Fruit fly (Drosophila melanogaster) whole organism, embryonic: ENCODE results near the gene CG10333.

Experiments
- Bdp1 ChIP-seq: fragments of 200-800 bp; sonication (Bioruptor generic); optimal IDR thresholded peaks from 3 replicates; lab custom pipeline; 2016; ENCODE audit warnings: missing biosample characterization, missing genetic modification characterization
- CG10267 ChIP-seq: fragments of 200-800 bp; sonication (Bioruptor generic); optimal IDR thresholded peaks from 2 replicates; lab custom pipeline; 2018; ENCODE audit warnings: missing biosample characterization, mild to moderate bottlenecking, missing genetic modification characterization, moderate library complexity
- CG10565 ChIP-seq: fragments of 200-800 bp; sonication (Bioruptor generic); optimal IDR thresholded peaks from 3 replicates; lab custom pipeline; 2016; ENCODE audit warnings: missing biosample characterization, mild to moderate bottlenecking, missing genetic modification characterization
- CG1233 ChIP-seq: fragments of 200-800 bp; sonication (Bioruptor generic); optimal IDR thresholded peaks from 4 replicates; lab custom pipeline; 2018; ENCODE audit warnings: missing biosample characterization, mild to moderate bottlenecking, missing genetic modification characterization
- CG13123 ChIP-seq: fragments of 200-800 bp; sonication (Bioruptor generic); optimal IDR thresholded peaks from 2 replicates; lab custom pipeline; 2016; ENCODE audit warnings: missing biosample characterization, missing genetic modification characterization
- CG13296 ChIP-seq: fragments of 200-800 bp; sonication (Bioruptor generic); optimal IDR thresholded peaks from 3 replicates; lab custom pipeline; 2018; ENCODE audit warnings: missing biosample characterization, mild to moderate bottlenecking, missing genetic modification characterization
- CG14014 ChIP-seq: fragments of 200-800 bp; sonication (Bioruptor generic); IDR thresholded peaks from 2 replicates; pipeline ENCODE4 v1.3.6; 2022; ENCODE audit warnings: missing biosample characterization, missing genetic modification characterization
- CG14441 ChIP-seq: fragments of 200-800 bp; sonication (Bioruptor generic); IDR thresholded peaks from 2 replicates; pipeline ENCODE4 v1.3.6; 2022; ENCODE audit warnings: missing biosample characterization, missing genetic modification characterization
- CG15479 ChIP-seq: fragments of 200-800 bp; sonication (Bioruptor generic); optimal IDR thresholded peaks from 3 replicates; lab custom pipeline; 2019; ENCODE audit warnings: missing biosample characterization, mild to moderate bottlenecking, missing genetic modification characterization, moderate library complexity
- CG15601 ChIP-seq: fragments of 200-800 bp; sonication (Bioruptor generic); optimal IDR thresholded peaks from 3 replicates; lab custom pipeline; 2019; ENCODE audit warnings: missing biosample characterization, mild to moderate bottlenecking, missing genetic modification characterization, moderate library complexity
- CG16815 ChIP-seq: fragments of 200-800 bp; sonication (Bioruptor generic); optimal IDR thresholded peaks from 3 replicates; lab custom pipeline; 2017; ENCODE audit warnings: missing biosample characterization, mild to moderate bottlenecking, missing genetic modification characterization
- CG17361 ChIP-seq: fragments of 200-800 bp; sonication (Bioruptor generic); IDR thresholded peaks from 3 replicates; pipeline ENCODE4 v1.3.6; 2022; ENCODE audit warnings: missing biosample characterization, missing genetic modification characterization
- CG17568 ChIP-seq: fragments of 200-800 bp; sonication (Bioruptor generic); optimal IDR thresholded peaks from 2 replicates; lab custom pipeline; 2018; ENCODE audit warnings: missing biosample characterization, mild to moderate bottlenecking, missing genetic modification characterization, moderate library complexity
- CG2129 ChIP-seq: fragments of 200-800 bp; sonication (Bioruptor generic); IDR thresholded peaks from 2 replicates; pipeline ENCODE4 v1.3.6; 2022; ENCODE audit warnings: missing biosample characterization, missing genetic modification characterization; ENCODE audit not compliant: partially characterized antibody
- CG3281 ChIP-seq: fragments of 200-800 bp; sonication (Bioruptor generic); optimal IDR thresholded peaks from 3 replicates; lab custom pipeline; 2017; ENCODE audit warnings: missing biosample characterization, mild to moderate bottlenecking, missing genetic modification characterization
- CG5245 ChIP-seq: fragments of 200-800 bp; sonication (Bioruptor generic); optimal IDR thresholded peaks from 3 replicates; lab custom pipeline; 2016; ENCODE audit warnings: missing biosample characterization, missing genetic modification characterization
- CG6689 ChIP-seq: fragments of 200-800 bp; sonication (Bioruptor generic); IDR thresholded peaks from 2 replicates; pipeline ENCODE4 v1.3.6; 2022; ENCODE audit warnings: missing biosample characterization, missing genetic modification characterization
- CG7839 ChIP-seq: fragments of 200-800 bp; sonication (Bioruptor generic); optimal IDR thresholded peaks from 3 replicates; lab custom pipeline; 2018; ENCODE audit warnings: missing biosample characterization, mild to moderate bottlenecking, missing genetic modification characterization, moderate library complexity
- CG8281 ChIP-seq: fragments of 200-800 bp; sonication (Bioruptor generic); optimal IDR thresholded peaks from 2 replicates; lab custom pipeline; 2018; ENCODE audit warnings: missing biosample characterization, mild to moderate bottlenecking, missing genetic modification characterization, moderate library complexity
- CG8290 ChIP-seq, 3 experiments: fragments of 200-800 bp; sonication (Bioruptor generic); optimal IDR thresholded peaks; 2 replicates each; lab custom pipeline; 2016 to 2019; ENCODE audit warnings: missing biosample characterization in 3 of 3, missing genetic modification characterization in 3 of 3, mild to moderate bottlenecking in 2 of 3, moderate library complexity in 1 of 3
- CG8359 ChIP-seq: fragments of 200-800 bp; sonication (Bioruptor generic); optimal IDR thresholded peaks from 2 replicates; lab custom pipeline; 2017; ENCODE audit warnings: missing biosample characterization, mild to moderate bottlenecking, missing genetic modification characterization, borderline replicate concordance
- CG8478 ChIP-seq: fragments of >200 bp; optimal IDR thresholded peaks from 2 replicates; lab custom pipeline; 2018
- CG8924 ChIP-seq: fragments of 200-800 bp; optimal IDR thresholded peaks from 3 replicates; lab custom pipeline; 2019; ENCODE audit warnings: missing biosample characterization, mild to moderate bottlenecking, missing genetic modification characterization, moderate library complexity
- Camta ChIP-seq: fragments of 200-800 bp; sonication (Bioruptor generic); optimal IDR thresholded peaks from 2 replicates; lab custom pipeline; 2016; ENCODE audit warnings: missing biosample characterization, missing genetic modification characterization
- Fer2 ChIP-seq: fragments of 200-800 bp; sonication (Bioruptor generic); optimal IDR thresholded peaks from 2 replicates; lab custom pipeline; 2018; ENCODE audit warnings: missing biosample characterization, mild to moderate bottlenecking, missing genetic modification characterization, moderate library complexity
- HLHmδ ChIP-seq: fragments of 200-800 bp; sonication (Bioruptor generic); optimal IDR thresholded peaks from 2 replicates; lab custom pipeline; 2018; ENCODE audit warnings: missing biosample characterization, mild to moderate bottlenecking, missing genetic modification characterization, moderate library complexity
- Hr78 ChIP-seq, 2 experiments: fragments of 200-800 bp in 1 of 2; fragments of >200 bp in 1 of 2; sonication (Bioruptor generic) in 1 of 2; optimal IDR thresholded peaks; 2 replicates each; lab custom pipeline; 2017 to 2019; ENCODE audit warnings: missing biosample characterization in 2 of 2, missing genetic modification characterization in 2 of 2, mild to moderate bottlenecking in 1 of 2, moderate library complexity in 1 of 2
- Lim3 ChIP-seq: fragments of 200-800 bp; sonication (Bioruptor generic); IDR thresholded peaks from 2 replicates; pipeline ENCODE4 v1.3.6; 2022; ENCODE audit warnings: missing biosample characterization, missing genetic modification characterization
- Med ChIP-seq: fragments of 200-800 bp; sonication (Bioruptor generic); peaks from one replicate; lab custom pipeline; 2016; ENCODE audit warnings: missing biosample characterization, missing genetic modification characterization, mild to moderate bottlenecking, inconsistent platforms, moderate library complexity
- Nf-YC ChIP-seq: fragments of 200-800 bp; optimal IDR thresholded peaks from 3 replicates; lab custom pipeline; 2019; ENCODE audit warnings: missing biosample characterization, mild to moderate bottlenecking, missing genetic modification characterization, moderate library complexity
- Oaz ChIP-seq: fragments of 200-800 bp; sonication (Bioruptor generic); IDR thresholded peaks from 2 replicates; pipeline ENCODE4 v1.3.6; 2022; ENCODE audit warnings: missing biosample characterization, missing genetic modification characterization
- Xrp1 ChIP-seq: fragments of 200-800 bp; sonication (Bioruptor generic); IDR thresholded peaks from 2 replicates; pipeline ENCODE4 v1.3.6; 2022; ENCODE audit warnings: missing biosample characterization, missing genetic modification characterization
- caup ChIP-seq: fragments of 200-800 bp; sonication (Bioruptor generic); optimal IDR thresholded peaks from 3 replicates; lab custom pipeline; 2017; ENCODE audit warnings: missing biosample characterization, mild to moderate bottlenecking, missing genetic modification characterization, moderate library complexity; ENCODE audit not compliant: severe bottlenecking
- ci ChIP-seq: fragments of 200-800 bp; sonication (Bioruptor generic); IDR thresholded peaks from 3 replicates; pipeline ENCODE4 v1.3.6; 2022; ENCODE audit warnings: missing biosample characterization, missing genetic modification characterization
- dan ChIP-seq: fragments of 200-800 bp; sonication (Bioruptor generic); IDR thresholded peaks from 2 replicates; pipeline ENCODE4 v1.3.6; 2022; ENCODE audit warnings: missing biosample characterization, missing genetic modification characterization
- dmrt99B ChIP-seq: fragments of 200-800 bp; sonication (Bioruptor generic); optimal IDR thresholded peaks from 2 replicates; lab custom pipeline; 2018; ENCODE audit warnings: missing biosample characterization, mild to moderate bottlenecking, missing genetic modification characterization, moderate library complexity
- inv ChIP-seq: fragments of 200-800 bp; sonication (Bioruptor generic); IDR thresholded peaks from 2 replicates; pipeline ENCODE4 v1.3.6; 2022; ENCODE audit warnings: missing biosample characterization, missing genetic modification characterization; ENCODE audit not compliant: partially characterized antibody
- nerfin-1 ChIP-seq: fragments of 200-800 bp; sonication (Bioruptor generic); optimal IDR thresholded peaks from 3 replicates; lab custom pipeline; 2019; ENCODE audit warnings: missing biosample characterization, mild to moderate bottlenecking, missing genetic modification characterization, moderate library complexity
- nmo ChIP-seq: fragments of 200-800 bp; sonication (Bioruptor generic); optimal IDR thresholded peaks from 2 replicates; lab custom pipeline; 2018; ENCODE audit warnings: missing biosample characterization, mild to moderate bottlenecking, missing genetic modification characterization, moderate library complexity
- org-1 ChIP-seq: fragments of 200-800 bp; sonication (Bioruptor generic); optimal IDR thresholded peaks from 2 replicates; lab custom pipeline; 2017; ENCODE audit warnings: missing biosample characterization, missing genetic modification characterization
- salm ChIP-seq: fragments of 200-800 bp; sonication (Bioruptor generic); optimal IDR thresholded peaks from 2 replicates; lab custom pipeline; 2018; ENCODE audit warnings: missing biosample characterization, mild to moderate bottlenecking, missing genetic modification characterization
- sim ChIP-seq: fragments of 200-800 bp; sonication (Bioruptor generic); IDR thresholded peaks from 2 replicates; pipeline ENCODE4 v1.3.6; 2022; ENCODE audit warnings: missing biosample characterization, missing genetic modification characterization
- sna ChIP-seq: fragments of 200-800 bp; sonication (Bioruptor generic); IDR thresholded peaks from 2 replicates; pipeline ENCODE4 v1.3.6; 2022; ENCODE audit warnings: missing biosample characterization, missing genetic modification characterization; ENCODE audit not compliant: partially characterized antibody
- stc ChIP-seq: fragments of 200-800 bp; sonication (Bioruptor generic); IDR thresholded peaks from 2 replicates; pipeline ENCODE4 v1.3.6; 2022; ENCODE audit warnings: missing biosample characterization, missing genetic modification characterization
- tup ChIP-seq: fragments of 200-800 bp; sonication (Bioruptor generic); optimal IDR thresholded peaks from 2 replicates; lab custom pipeline; 2016; ENCODE audit warnings: missing biosample characterization, mild to moderate bottlenecking, missing genetic modification characterization, moderate library complexity
- unpg ChIP-seq: fragments of 200-800 bp; sonication (Bioruptor generic); optimal IDR thresholded peaks from 3 replicates; lab custom pipeline; 2018; ENCODE audit warnings: missing biosample characterization, mild to moderate bottlenecking, missing genetic modification characterization, moderate library complexity
- vfl ChIP-seq: fragments of 200-800 bp; sonication (Bioruptor generic); optimal IDR thresholded peaks from 2 replicates; lab custom pipeline; 2016; ENCODE audit warnings: missing biosample characterization, missing genetic modification characterization
- wdn ChIP-seq: fragments of 200-800 bp; sonication (Bioruptor generic); IDR thresholded peaks from 2 replicates; pipeline ENCODE4 v1.3.6; 2022; ENCODE audit warnings: missing biosample characterization, missing genetic modification characterization

Gene CG10333

DNA sequence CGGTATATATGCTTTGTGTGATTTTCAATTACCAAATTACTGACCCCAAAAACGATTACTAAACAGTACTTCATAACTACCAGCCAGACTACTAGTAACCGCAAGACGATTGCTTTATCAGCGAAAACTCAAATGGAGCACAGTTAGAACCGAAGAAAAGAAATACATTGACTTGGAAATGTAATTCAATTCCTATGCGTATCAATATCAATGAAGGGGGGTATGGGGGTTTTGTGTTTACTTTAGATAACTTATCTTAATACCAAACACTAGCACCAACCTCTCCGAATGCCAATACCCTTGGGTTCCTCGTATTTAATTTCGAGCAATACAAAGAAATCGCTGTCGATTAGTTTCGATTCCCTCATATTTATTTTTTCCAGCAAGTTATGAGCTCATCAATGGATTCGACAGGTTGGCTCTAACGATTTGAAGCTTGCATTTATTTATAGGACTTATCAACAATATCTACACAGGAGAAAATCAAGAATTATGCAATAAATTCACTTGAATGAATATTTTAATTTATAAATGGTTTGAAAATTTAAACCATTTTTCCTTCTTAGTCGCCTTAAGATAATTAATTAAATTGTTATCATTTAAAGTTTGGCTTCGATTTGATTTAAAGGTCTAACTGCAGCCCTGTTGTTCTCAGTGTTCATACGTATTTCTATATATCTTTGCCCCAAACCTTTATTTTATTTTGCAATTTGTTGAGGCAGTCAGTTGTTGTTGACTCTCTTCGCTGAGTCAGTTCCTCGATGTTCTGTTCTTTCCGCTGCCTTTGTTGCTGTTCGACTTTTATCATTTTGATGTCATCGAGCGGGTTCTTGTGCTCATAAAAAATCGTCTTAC, 15.0 kb downstream of the CG10333 start (continued):
- TF ChIP-seq salm (tag; lab: Kevin White, UChicago) (peak; percentile 62), nerfin-1 (tag; lab: Kevin White, UChicago) (peak; percentile 65), org-1 (peak; percentile 50), Bdp1 (GFP tag; lab: Kevin White, UChicago) (peak; percentile 46), dan (no peak), Nf-YC (tag; lab: Kevin White, UChicago) (peak; percentile 50), sim (GFP tag; lab: Robert Waterston, UW) (0 out of 2 replicates have a peak, but pooled peaks have one; percentile 56), CG17568 (peak; percentile 20), Oaz (GFP tag; lab: Robert Waterston, UW) (peak; percentile 67; the same call in 1 of the 2 replicates), CG5245 (GFP tag; lab: Kevin White, UChicago) (peak; percentile 71), CG13296 (GFP tag; lab: Kevin White, UChicago) (peak; percentile 83), CG2129 (GFP tag; lab: Robert Waterston, UW) (no peak), CG8290 (GFP tag; optimal IDR thresholded peaks at IDR 0.05; lab: Kevin White, UChicago) (no peak), CG8290 (tag; optimal IDR thresholded peaks at IDR 0.05; lab: Kevin White, UChicago) (peak in 1 of 2 experiments; percentile 31), Camta (GFP tag; lab: Kevin White, UChicago) (peak; percentile 26), CG8359 (GFP tag; lab: Kevin White, UChicago) (peak; percentile 60), Fer2 (tag; lab: Kevin White, UChicago) (peak; percentile 67), CG8281 (tag; lab: Kevin White, UChicago) (peak; percentile 19), CG17361 (GFP tag; lab: Robert Waterston, UW) (peak; percentile 89), vfl (GFP tag; lab: Kevin White, UChicago) (peak; percentile 41), CG3281 (peak; percentile 85), CG8478 (lab: Kevin White, UChicago) (no peak), stc (peak; percentile 48; the same call in 1 of the 2 replicates), CG15601 (tag; lab: Kevin White, UChicago) (peak; percentile 67), sna (GFP tag; lab: Robert Waterston, UW) (no peak), CG10267 (tag; lab: Kevin White, UChicago) (peak; percentile 77), tup (no peak), unpg (GFP tag; lab: Kevin White, UChicago) (peak; percentile 82), CG6689 (GFP tag; lab: Robert Waterston, UW) (peak; percentile 80), dmrt99B (peak; percentile 86), wdn (GFP tag; lab: Robert Waterston, UW) (peak; percentile 80), CG8924 (tag; lab: Kevin White, UChicago) (peak; percentile 89), CG15479 (GFP tag; lab: Kevin White, UChicago) (no peak), CG7839 (tag; lab: Kevin White, UChicago) (peak; percentile 90), CG13123 (GFP tag; lab: Kevin White, UChicago) (peak; percentile 48), caup (GFP tag; lab: Kevin White, UChicago) (peak; percentile 46), Xrp1 (GFP tag; lab: Robert Waterston, UW) (peak; percentile 81)

dm6 chr2L:18623435-18623834, 16.8 kb downstream of the CG10333 start:
- TF ChIP-seq CG14014 (GFP tag; lab: Robert Waterston, UW) (no peak), HLHmδ (GFP tag; lab: Kevin White, UChicago) (no peak), CG10565 (GFP tag; lab: Kevin White, UChicago) (no peak), inv (GFP tag; lab: Robert Waterston, UW) (no peak), CG8290 (GFP tag; optimal IDR thresholded peaks at IDR 0.05; lab: Kevin White, UChicago) (no peak), CG8290 (tag; optimal IDR thresholded peaks at IDR 0.05; lab: Kevin White, UChicago) (peak in 1 of 2 experiments; percentile 49), CG14441 (GFP tag; lab: Robert Waterston, UW) (no peak), Med (GFP tag; lab: Kevin White, UChicago) (no peak), Hr78 (GFP tag; optimal IDR thresholded peaks at IDR 0.05; lab: Kevin White, UChicago) (no peak), nmo (no peak), Lim3 (GFP tag; lab: Robert Waterston, UW) (no peak), CG16815 (no peak), CG1233 (no peak), ci (0 out of 3 replicates have a peak, but pooled peaks have one; percentile 25)
